Worm (Caenorhabditis elegans): ENCODE measurements around the gene Y57G11C.499.

ce11 chrIV:14704952-14705351 lies 49.8 kb downstream of the Y57G11C.499 start:
- TF ChIP-seq scrt-1 (GFP tag; IDR thresholded peaks at IDR 0.05) (no peak), ama-1 (optimal IDR thresholded peaks at IDR 0.05) (no peak), flt-1 (GFP tag; IDR thresholded peaks at IDR 0.05) (no peak), aly-1 (tag; optimal IDR thresholded peaks at IDR 0.05) (no peak), hmbx-1 (tag; optimal IDR thresholded peaks at IDR 0.05) (no peak), F13C5.2 (tag; optimal IDR thresholded peaks at IDR 0.05) (no peak), ceh-36 (tag; optimal IDR thresholded peaks at IDR 0.05) (no peak), hmg-4 (GFP tag; optimal IDR thresholded peaks at IDR 0.05) (no peak), tbx-37 (GFP tag; conservative IDR thresholded peaks at IDR 0.05) (no peak)
